Fruit fly (Drosophila melanogaster) whole organism, embryonic: ENCODE results near the gene CG42237.

Experiments used
- Awh ChIP-seq: fragments of 200-800 bp; sonication (Bioruptor generic); IDR thresholded peaks from 2 replicates; pipeline ENCODE4, ENCODE4 v1.3.6; 2022; ENCODE audit warnings: missing biosample characterization, missing genetic modification characterization
- CG11398 ChIP-seq: fragments of 200-800 bp; sonication (Bioruptor generic); optimal IDR thresholded peaks from 2 replicates; lab custom pipeline; 2016; ENCODE audit warnings: missing biosample characterization, missing genetic modification characterization
- CG2202 ChIP-seq: fragments of 200-800 bp; sonication (Bioruptor generic); optimal IDR thresholded peaks from 2 replicates; lab custom pipeline; 2018; ENCODE audit warnings: missing biosample characterization, mild to moderate bottlenecking, missing genetic modification characterization
- CG2678 ChIP-seq: fragments of 200-800 bp; sonication (Bioruptor generic); optimal IDR thresholded peaks from 3 replicates; lab custom pipeline; 2019; ENCODE audit warnings: missing biosample characterization, mild to moderate bottlenecking, missing genetic modification characterization, moderate library complexity
- CG30431 ChIP-seq: fragments of 200-800 bp; sonication (Bioruptor generic); optimal IDR thresholded peaks from 2 replicates; lab custom pipeline; 2017; ENCODE audit warnings: missing biosample characterization, missing genetic modification characterization
- CG32772 ChIP-seq: fragments of 200-800 bp; sonication (Bioruptor generic); IDR thresholded peaks from 2 replicates; pipeline ENCODE4 v1.3.6; 2022; ENCODE audit warnings: missing biosample characterization, missing genetic modification characterization
- CG42726 ChIP-seq: fragments of 200-800 bp; sonication (Bioruptor generic); IDR thresholded peaks from 2 replicates; pipeline ENCODE4 v1.3.6; 2022; ENCODE audit warnings: missing biosample characterization, missing genetic modification characterization; ENCODE audit not compliant: partially characterized antibody
- CG4707 ChIP-seq: fragments of 200-800 bp; sonication (Bioruptor generic); optimal IDR thresholded peaks from 2 replicates; lab custom pipeline; 2018; ENCODE audit warnings: missing biosample characterization, mild to moderate bottlenecking, missing genetic modification characterization, moderate library complexity
- CG4854 ChIP-seq: fragments of 200-800 bp; sonication (Bioruptor generic); optimal IDR thresholded peaks from 2 replicates; lab custom pipeline; 2016; ENCODE audit warnings: missing biosample characterization, missing genetic modification characterization, inconsistent platforms
- CG6689 ChIP-seq: fragments of 200-800 bp; sonication (Bioruptor generic); IDR thresholded peaks from 2 replicates; pipeline ENCODE4 v1.3.6; 2022; ENCODE audit warnings: missing biosample characterization, missing genetic modification characterization
- CG7271 ChIP-seq: fragments of 200-800 bp; sonication (Bioruptor generic); optimal IDR thresholded peaks from 2 replicates; lab custom pipeline; 2018; ENCODE audit warnings: missing biosample characterization, mild to moderate bottlenecking, missing genetic modification characterization, moderate library complexity
- CG7786 ChIP-seq: fragments of 200-800 bp; sonication (Bioruptor generic); optimal IDR thresholded peaks from 2 replicates; lab custom pipeline; 2016; ENCODE audit warnings: missing biosample characterization, missing genetic modification characterization
- CG8388 ChIP-seq: fragments of 200-800 bp; sonication (Bioruptor generic); optimal IDR thresholded peaks from 2 replicates; lab custom pipeline; 2019; ENCODE audit warnings: missing biosample characterization, mild to moderate bottlenecking, missing genetic modification characterization, moderate library complexity
- CG9932 ChIP-seq: fragments of 200-800 bp; sonication (Bioruptor generic); IDR thresholded peaks from 2 replicates; pipeline ENCODE4 v1.3.6; 2022; ENCODE audit warnings: missing biosample characterization, missing genetic modification characterization
- Camta ChIP-seq: fragments of 200-800 bp; sonication (Bioruptor generic); optimal IDR thresholded peaks from 2 replicates; lab custom pipeline; 2016; ENCODE audit warnings: missing biosample characterization, missing genetic modification characterization
- Chrac-16 ChIP-seq: fragments of 200-800 bp; sonication (Bioruptor generic); optimal IDR thresholded peaks from 3 replicates; lab custom pipeline; 2016; ENCODE audit warnings: missing biosample characterization, missing genetic modification characterization
- CrebB ChIP-seq: fragments of 200-800 bp; sonication (Bioruptor generic); optimal IDR thresholded peaks from 3 replicates; lab custom pipeline; 2018; ENCODE audit warnings: missing biosample characterization, mild to moderate bottlenecking, missing genetic modification characterization
- D19A ChIP-seq: fragments of 200-800 bp; optimal IDR thresholded peaks from 3 replicates; lab custom pipeline; 2019; ENCODE audit warnings: missing biosample characterization, mild to moderate bottlenecking, missing genetic modification characterization, moderate library complexity
- Dfd ChIP-seq, 2 experiments: fragments of >200 bp; optimal IDR thresholded peaks; 2 replicates each; lab custom pipeline; 2017; ENCODE audit warnings: missing biosample characterization in 2 of 2, missing genetic modification characterization in 2 of 2
- Fer1 ChIP-seq: fragments of 200-800 bp; sonication (Bioruptor generic); optimal IDR thresholded peaks from 2 replicates; lab custom pipeline; 2017; ENCODE audit warnings: missing biosample characterization, mild to moderate bottlenecking, missing genetic modification characterization
- H15 ChIP-seq: fragments of 200-800 bp; sonication (Bioruptor generic); IDR thresholded peaks from 3 replicates; pipeline ENCODE4 v1.3.6; 2022; ENCODE audit warnings: missing biosample characterization, missing genetic modification characterization
- HLH54F ChIP-seq: fragments of 200-800 bp; sonication (Bioruptor generic); optimal IDR thresholded peaks from 3 replicates; lab custom pipeline; 2016; ENCODE audit warnings: missing biosample characterization, missing genetic modification characterization
- Mad ChIP-seq: fragments of 200-800 bp; sonication (Bioruptor generic); optimal IDR thresholded peaks from 2 replicates; lab custom pipeline; 2016; ENCODE audit warnings: missing biosample characterization, missing genetic modification characterization
- NFAT ChIP-seq: fragments of 200-800 bp; sonication (Bioruptor generic); IDR thresholded peaks from 2 replicates; pipeline ENCODE4 v1.3.6; 2022; ENCODE audit warnings: missing biosample characterization, missing genetic modification characterization
- Pdp1 ChIP-seq, 2 experiments: fragments of 200-800 bp; sonication (Bioruptor generic); optimal IDR thresholded peaks; 3 replicates each; lab custom pipeline; 2016; ENCODE audit warnings: missing biosample characterization in 2 of 2, missing genetic modification characterization in 2 of 2, mild to moderate bottlenecking in 1 of 2, moderate library complexity in 1 of 2
- Scr ChIP-seq: fragments of 200-800 bp; sonication (Bioruptor generic); IDR thresholded peaks from 2 replicates; pipeline ENCODE4 v1.3.6; 2022; ENCODE audit warnings: missing biosample characterization, missing genetic modification characterization; ENCODE audit not compliant: partially characterized antibody
- Sry-δ ChIP-seq: fragments of 200-800 bp; sonication (Bioruptor generic); optimal IDR thresholded peaks from 2 replicates; lab custom pipeline; 2016; ENCODE audit warnings: missing biosample characterization, missing genetic modification characterization
- Vsx1 ChIP-seq: fragments of 200-800 bp; sonication (Bioruptor generic); optimal IDR thresholded peaks from 2 replicates; lab custom pipeline; 2017; ENCODE audit warnings: missing biosample characterization, mild to moderate bottlenecking, missing genetic modification characterization, missing genetic modification reagents
- ara ChIP-seq: fragments of 200-800 bp; sonication (Bioruptor generic); IDR thresholded peaks from 2 replicates; pipeline ENCODE4 v1.3.6; 2022; ENCODE audit warnings: missing biosample characterization, missing genetic modification characterization
- ase ChIP-seq: fragments of 200-800 bp; sonication (Bioruptor generic); IDR thresholded peaks from 3 replicates; pipeline ENCODE4 v1.3.6; 2022; ENCODE audit warnings: missing biosample characterization, missing genetic modification characterization
- bsh ChIP-seq, 2 experiments: fragments of 200-800 bp; sonication (Bioruptor generic); optimal IDR thresholded peaks; 2 replicates each; lab custom pipeline; 2017 to 2018; ENCODE audit warnings: mild to moderate bottlenecking in 2 of 2, missing biosample characterization in 2 of 2, missing genetic modification characterization in 2 of 2, moderate library complexity in 1 of 2
- danr ChIP-seq: fragments of 200-800 bp; sonication (Bioruptor generic); IDR thresholded peaks from 2 replicates; pipeline ENCODE4 v1.3.6; 2022; ENCODE audit warnings: missing biosample characterization, missing genetic modification characterization
- ewg ChIP-seq: fragments of 200-800 bp; sonication (Bioruptor generic); optimal IDR thresholded peaks from 3 replicates; lab custom pipeline; 2017; ENCODE audit warnings: mild to moderate bottlenecking, missing biosample characterization, missing genetic modification reagents, missing genetic modification characterization
- eyg ChIP-seq: fragments of 200-800 bp; sonication (Bioruptor generic); optimal IDR thresholded peaks from 3 replicates; lab custom pipeline; 2016; ENCODE audit warnings: missing biosample characterization, missing genetic modification characterization
- fd3F ChIP-seq: fragments of 200-800 bp; sonication (Bioruptor generic); optimal IDR thresholded peaks from 2 replicates; lab custom pipeline; 2018; ENCODE audit warnings: missing biosample characterization, mild to moderate bottlenecking, missing genetic modification characterization, moderate library complexity
- fru ChIP-seq: fragments of >200 bp; optimal IDR thresholded peaks from 2 replicates; lab custom pipeline; 2017
- grn ChIP-seq: fragments of 200-800 bp; sonication (Bioruptor generic); optimal IDR thresholded peaks from 3 replicates; lab custom pipeline; 2017; ENCODE audit warnings: missing biosample characterization, missing genetic modification characterization
- gt ChIP-seq: fragments of 200-800 bp; sonication (Bioruptor generic); IDR thresholded peaks from 2 replicates; pipeline ENCODE4 v1.3.6; 2022; ENCODE audit warnings: missing biosample characterization, missing genetic modification characterization
- lilli ChIP-seq: fragments of 200-800 bp; sonication (Bioruptor generic); optimal IDR thresholded peaks from 3 replicates; lab custom pipeline; 2016; ENCODE audit warnings: missing biosample characterization, missing genetic modification characterization
- lov ChIP-seq, 2 experiments: fragments of 200-800 bp in 1 of 2; fragments of >200 bp in 1 of 2; sonication (Bioruptor generic) in 1 of 2; IDR thresholded peaks in 1 of 2; optimal IDR thresholded peaks in 1 of 2; 2 replicates in 1 of 2; 3 replicates in 1 of 2; pipeline versions ENCODE4 v1.3.6 to Lab custom; 2017 to 2022; ENCODE audit warnings: missing biosample characterization in 1 of 2, missing genetic modification characterization in 1 of 2
- luna ChIP-seq: fragments of 200-800 bp; sonication (Bioruptor generic); optimal IDR thresholded peaks from 2 replicates; lab custom pipeline; 2016; ENCODE audit warnings: missing biosample characterization, missing genetic modification characterization
- maf-S ChIP-seq: fragments of 200-800 bp; sonication (Bioruptor generic); optimal IDR thresholded peaks from 2 replicates; lab custom pipeline; 2016; ENCODE audit warnings: missing biosample characterization, missing genetic modification characterization
- pfk ChIP-seq: fragments of 200-800 bp; sonication (Bioruptor generic); optimal IDR thresholded peaks from 2 replicates; lab custom pipeline; 2018; ENCODE audit warnings: missing biosample characterization, mild to moderate bottlenecking, missing genetic modification characterization, moderate library complexity
- pros ChIP-seq: fragments of 200-800 bp; sonication (Bioruptor generic); optimal IDR thresholded peaks from 3 replicates; lab custom pipeline; 2019; ENCODE audit warnings: missing biosample characterization, mild to moderate bottlenecking, missing genetic modification characterization, moderate library complexity
- scrt ChIP-seq: fragments of 200-800 bp; sonication (Bioruptor generic); optimal IDR thresholded peaks from 2 replicates; lab custom pipeline; 2018; ENCODE audit warnings: missing biosample characterization, mild to moderate bottlenecking, missing genetic modification characterization, moderate library complexity
- slp2 ChIP-seq: fragments of 200-800 bp; sonication (Bioruptor generic); optimal IDR thresholded peaks from 2 replicates; lab custom pipeline; 2016; ENCODE audit warnings: missing biosample characterization, missing genetic modification characterization
- sob ChIP-seq: fragments of 200-800 bp; sonication (Bioruptor generic); IDR thresholded peaks from 2 replicates; pipeline ENCODE4 v1.3.6; 2022; ENCODE audit warnings: missing biosample characterization, missing genetic modification characterization
- tap ChIP-seq: fragments of 200-800 bp; optimal IDR thresholded peaks from 3 replicates; lab custom pipeline; 2019; ENCODE audit warnings: missing biosample characterization, mild to moderate bottlenecking, missing genetic modification characterization, moderate library complexity
- tna ChIP-seq: fragments of 200-800 bp; sonication (Bioruptor generic); IDR thresholded peaks from 2 replicates; pipeline ENCODE4 v1.3.6; 2022; ENCODE audit warnings: missing biosample characterization, missing genetic modification characterization; ENCODE audit not compliant: partially characterized antibody
- tx ChIP-seq: fragments of 200-800 bp; sonication (Bioruptor generic); optimal IDR thresholded peaks from 2 replicates; lab custom pipeline; 2016; ENCODE audit warnings: missing biosample characterization, missing genetic modification characterization

Gene CG42237

DNA sequence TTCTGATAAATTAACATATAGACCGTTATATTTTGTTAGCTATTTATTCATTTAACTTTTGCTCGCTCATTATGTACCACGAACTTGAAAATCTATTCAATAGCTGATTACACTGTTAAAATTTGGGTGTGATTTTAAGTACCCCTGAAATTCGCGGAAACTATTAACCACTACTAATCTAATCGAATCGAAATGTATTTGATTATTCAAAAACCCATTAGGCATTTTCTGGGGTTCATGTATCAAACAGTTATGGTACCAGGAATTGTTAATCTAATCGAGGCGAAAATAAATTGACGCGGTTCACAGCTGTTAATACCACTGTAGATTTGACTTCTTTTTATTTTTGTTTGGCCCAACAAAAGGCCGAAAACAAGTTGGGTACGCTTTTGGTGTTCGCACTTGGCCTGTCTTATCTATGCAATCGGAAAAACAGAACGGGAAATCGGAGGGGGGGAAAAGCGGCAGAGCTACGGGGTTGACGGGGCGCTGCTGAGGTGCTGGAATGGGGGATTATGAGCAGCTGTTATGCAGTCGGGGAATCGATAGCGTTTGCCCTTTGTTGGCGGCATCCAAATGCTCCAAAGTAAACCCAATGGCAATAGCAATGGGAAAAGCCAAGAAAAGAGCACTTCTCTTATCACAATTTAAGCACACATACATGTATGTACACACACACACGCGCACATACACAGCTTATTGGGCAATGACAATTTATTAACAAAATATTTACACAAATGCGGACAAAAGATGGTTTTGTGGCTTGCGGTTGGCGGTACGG lies 26.7 kb upstream of the CG42237 start (continued):
- TF ChIP-seq ewg (GFP tag; lab: Kevin White, UChicago) (no peak), CG7786 (GFP tag; lab: Kevin White, UChicago) (no peak), NFAT (GFP tag; lab: Robert Waterston, UW) (no peak), CG11398 (GFP tag; lab: Kevin White, UChicago) (no peak), CG8388 (GFP tag; lab: Kevin White, UChicago) (peak; percentile 18), luna (GFP tag; lab: Kevin White, UChicago) (no peak), HLH54F (no peak), pfk (GFP tag; lab: Kevin White, UChicago) (no peak), CG9932 (no peak), Mad (GFP tag; lab: Kevin White, UChicago) (no peak), CG4854 (GFP tag; lab: Kevin White, UChicago) (no peak), pros (GFP tag; lab: Kevin White, UChicago) (peak; percentile 24), D19A (tag; lab: Kevin White, UChicago) (no peak), ase (GFP tag; lab: Robert Waterston, UW) (no peak), tx (GFP tag; lab: Kevin White, UChicago) (no peak), fru (lab: Kevin White, UChicago) (no peak), gt (GFP tag; lab: Robert Waterston, UW) (no peak), CG30431 (GFP tag; lab: Kevin White, UChicago) (no peak), CG32772 (GFP tag; lab: Robert Waterston, UW) (no peak), Sry-δ (GFP tag; lab: Kevin White, UChicago) (no peak), CG2678 (tag; lab: Kevin White, UChicago) (peak; percentile 52), ara (GFP tag; lab: Robert Waterston, UW) (no peak), lilli (GFP tag; lab: Kevin White, UChicago) (peak; percentile 14), Pdp1 (GFP tag; optimal IDR thresholded peaks at IDR 0.05; lab: Kevin White, UChicago) (peak; percentile 15 to 85), danr (no peak), bsh (GFP tag; optimal IDR thresholded peaks at IDR 0.05; lab: Kevin White, UChicago) (peak in 1 of 2 experiments; percentile 14), Dfd (GFP tag; optimal IDR thresholded peaks at IDR 0.05; lab: Kevin White, UChicago) (no peak), maf-S (GFP tag; lab: Kevin White, UChicago) (no peak), lov (optimal IDR thresholded peaks at IDR 0.05; lab: Kevin White, UChicago) (no peak), lov (GFP tag; IDR thresholded peaks at IDR 0.05; lab: Robert Waterston, UW) (no peak), fd3F (GFP tag; lab: Kevin White, UChicago) (no peak), CG4707 (peak; percentile 24), Vsx1 (no peak), Chrac-16 (GFP tag; lab: Kevin White, UChicago) (no peak), eyg (GFP tag; lab: Kevin White, UChicago) (no peak), CG7271 (no peak), Camta (GFP tag; lab: Kevin White, UChicago) (no peak), CG2202 (tag; lab: Kevin White, UChicago) (peak; percentile 3), scrt (GFP tag; lab: Kevin White, UChicago) (no peak), grn (GFP tag; lab: Kevin White, UChicago) (peak; percentile 81), CrebB (tag; lab: Kevin White, UChicago) (peak; percentile 48), CG6689 (GFP tag; lab: Robert Waterston, UW) (peak; percentile 37; the same call in 1 of the 2 replicates), slp2 (GFP tag; lab: Kevin White, UChicago) (no peak), H15 (no peak), sob (GFP tag; lab: Robert Waterston, UW) (no peak), CG42726 (no peak), Scr (no peak), tna (GFP tag; lab: Robert Waterston, UW) (no peak), Awh (GFP tag; lab: Robert Waterston, UW) (no peak), tap (peak; percentile 8), Fer1 (GFP tag; lab: Kevin White, UChicago) (peak; percentile 5)
